Fruit fly (Drosophila melanogaster) Kc167 (cell line): Measurements from ENCODE around the gene spn-D.

Experiments used
- psq ChIP-seq: fragments of >200 bp; optimal IDR thresholded peaks from 2 replicates; lab custom pipeline; 2017; ENCODE audit warnings: missing external identifiers
- ttk ChIP-seq: sonication (Bioruptor generic); optimal IDR thresholded peaks from 2 replicates; lab custom pipeline; 2017; ENCODE audit warnings: missing external identifiers

- TF ChIP-seq ttk (lab: Kevin White, UChicago) = no peak
- no peak for TF ChIP-seq psq (lab: Kevin White, UChicago)
These were observed 30.7 kb upstream of the spn-D start for dm6 chr3R:27134728-27135361.
